Worm (Caenorhabditis elegans) whole organism, L4/young adult: ENCODE measurements around the gene phf-15.

Experiments
- W03F9.2 ChIP-seq: fragments of 150-350 bp; optimal IDR thresholded peaks from 2 replicates; lab custom pipeline; 2014; ENCODE audit warnings: missing biosample characterization, missing genetic modification characterization
- dao-5 ChIP-seq: sonication (generic microtip); optimal IDR thresholded peaks from 2 replicates; lab custom pipeline; 2016; ENCODE audit warnings: missing genotype, missing genetic modification characterization, moderate library complexity, missing compliant biosample characterization
- him-1 ChIP-seq: sonication (generic microtip); optimal IDR thresholded peaks from 2 replicates; lab custom pipeline; 2016; ENCODE audit warnings: missing genotype, missing genetic modification reagents, missing genetic modification characterization, missing compliant biosample characterization

Gene phf-15

ce11 chrIII:3322317-3323010, at the start of gene phf-15:
TSS of gene phf-15 (plus strand) at chrIII:3322853.
- no peak for TF ChIP-seq him-1 (tag; lab: Kevin White, UChicago)
- TF ChIP-seq dao-5 (tag; lab: Kevin White, UChicago) = no peak
- no peak for TF ChIP-seq W03F9.2 (tag; lab: Kevin White, UChicago)

ce11 chrIII:3273141-3273540, 49.5 kb upstream of the phf-15 start:
- TF ChIP-seq dao-5 (tag; lab: Kevin White, UChicago) = no peak
- no peak for TF ChIP-seq W03F9.2 (tag; lab: Kevin White, UChicago)
- TF ChIP-seq him-1 (tag; lab: Kevin White, UChicago) = no peak

- TF ChIP-seq dao-5 (tag; lab: Kevin White, UChicago) (no peak), W03F9.2 (tag; lab: Kevin White, UChicago) (no peak), him-1 (tag; lab: Kevin White, UChicago) (no peak)
These were observed 44.0 kb upstream of the phf-15 start, which contains the start of gene Y53G8AM.8 for ce11 chrIII:3278610-3279009. TSS of gene Y53G8AM.8 (minus strand) at chrIII:3278710.

ce11 chrIII:3279304-3279703, 43.3 kb upstream of the phf-15 start:
- TF ChIP-seq him-1 (tag; lab: Kevin White, UChicago) = no peak
- no peak for TF ChIP-seq dao-5 (tag; lab: Kevin White, UChicago)
- TF ChIP-seq W03F9.2 (tag; lab: Kevin White, UChicago) = peak; percentile 49

- no peak for TF ChIP-seq W03F9.2 (tag; lab: Kevin White, UChicago)
- no peak for TF ChIP-seq him-1 (tag; lab: Kevin White, UChicago)
- TF ChIP-seq dao-5 (tag; lab: Kevin White, UChicago) = no peak
These were observed 40.7 kb upstream of the phf-15 start, which contains the start of gene mfsd-8 for ce11 chrIII:3281860-3282358. TSS of gene mfsd-8 (plus strand) at chrIII:3282308.

ce11 chrIII:3294283-3294793, 28.3 kb upstream of the phf-15 start, which contains the start of the genes Y53G8AR.8 and Y53G8AR.6:
TSS of gene Y53G8AR.8 (minus strand) at chrIII:3294330.
TSS of gene Y53G8AR.6 (plus strand) at chrIII:3294743.
- no peak for TF ChIP-seq dao-5 (tag; lab: Kevin White, UChicago)
- TF ChIP-seq W03F9.2 (tag; lab: Kevin White, UChicago) = peak; percentile 41
- TF ChIP-seq him-1 (tag; lab: Kevin White, UChicago) = no peak

- no peak for TF ChIP-seq W03F9.2 (tag; lab: Kevin White, UChicago)
- no peak for TF ChIP-seq dao-5 (tag; lab: Kevin White, UChicago)
- TF ChIP-seq him-1 (tag; lab: Kevin White, UChicago) = no peak
These were observed 25.5 kb upstream of the phf-15 start, which contains the start of gene Y53G8AR.5 for ce11 chrIII:3297151-3297550. TSS of gene Y53G8AR.5 (plus strand) at chrIII:3297451.

ce11 chrIII:3304554-3304953, 18.1 kb upstream of the phf-15 start:
- TF ChIP-seq W03F9.2 (tag; lab: Kevin White, UChicago) = no peak
- TF ChIP-seq him-1 (tag; lab: Kevin White, UChicago) = no peak
- no peak for TF ChIP-seq dao-5 (tag; lab: Kevin White, UChicago)

- TF ChIP-seq him-1 (tag; lab: Kevin White, UChicago) = no peak
- TF ChIP-seq W03F9.2 (tag; lab: Kevin White, UChicago) = no peak
- TF ChIP-seq dao-5 (tag; lab: Kevin White, UChicago) = no peak
These were observed 16.3 kb upstream of the phf-15 start for ce11 chrIII:3306322-3306721.

- TF ChIP-seq W03F9.2 (tag; lab: Kevin White, UChicago) = no peak
- TF ChIP-seq dao-5 (tag; lab: Kevin White, UChicago) = no peak
- no peak for TF ChIP-seq him-1 (tag; lab: Kevin White, UChicago)
These were observed 15.3 kb upstream of the phf-15 start for ce11 chrIII:3307379-3307778.

- TF ChIP-seq W03F9.2 (tag; lab: Kevin White, UChicago) (no peak), him-1 (tag; lab: Kevin White, UChicago) (no peak), dao-5 (tag; lab: Kevin White, UChicago) (no peak)
These were observed 13.7 kb upstream of the phf-15 start for ce11 chrIII:3308940-3309339.

- no peak for TF ChIP-seq dao-5 (tag; lab: Kevin White, UChicago)
- no peak for TF ChIP-seq W03F9.2 (tag; lab: Kevin White, UChicago)
- TF ChIP-seq him-1 (tag; lab: Kevin White, UChicago) = no peak
These were observed 13.0 kb upstream of the phf-15 start for ce11 chrIII:3309700-3310099.

- TF ChIP-seq W03F9.2 (tag; lab: Kevin White, UChicago) (no peak), him-1 (tag; lab: Kevin White, UChicago) (no peak), dao-5 (tag; lab: Kevin White, UChicago) (no peak)
These were observed 11.6 kb upstream of the phf-15 start, which contains the start of gene ral-1 for ce11 chrIII:3310876-3311597. TSS of gene ral-1 (plus strand) at chrIII:3311310.
